Worm (Caenorhabditis elegans): ENCODE measurements around the gene F21D12.2.

The F21D12.2 gene

ce11 chrII:7279808-7280207 lies 37.8 kb upstream of the F21D12.2 start:
- peak in 1 of 2 experiments; percentile 67 for TF ChIP-seq mdl-1 (tag; optimal IDR thresholded peaks at IDR 0.05)
- TF ChIP-seq egl-27 (tag; optimal IDR thresholded peaks at IDR 0.05) = no peak
- no peak for TF ChIP-seq ztf-11 (tag; optimal IDR thresholded peaks at IDR 0.05)
- no peak for TF ChIP-seq nhr-237 (tag; optimal IDR thresholded peaks at IDR 0.05)
- TF ChIP-seq aha-1 (tag) = no peak
- TF ChIP-seq F10B5.3 (tag; optimal IDR thresholded peaks at IDR 0.05) = no peak
- peak; percentile 38 for TF ChIP-seq hlh-30 (tag; optimal IDR thresholded peaks at IDR 0.05; ENCODE audit: insufficient read depth)
- TF ChIP-seq F26F4.8 (GFP tag; conservative IDR thresholded peaks at IDR 0.05) = no peak
- peak in 1 of 2 experiments; percentile 63 for TF ChIP-seq unc-62 (GFP tag; optimal IDR thresholded peaks at IDR 0.05 in 1 of 2)
- no peak for TF ChIP-seq unc-62 (tag; optimal IDR thresholded peaks at IDR 0.05)
- TF ChIP-seq daf-8 (GFP tag; IDR thresholded peaks at IDR 0.05) = no peak
- TF ChIP-seq nhr-42 (GFP tag; IDR thresholded peaks at IDR 0.05) = no peak
- TF ChIP-seq skn-1 (tag; optimal IDR thresholded peaks at IDR 0.05) = no peak
- TF ChIP-seq dve-1 (tag; optimal IDR thresholded peaks at IDR 0.05; ENCODE audit: insufficient read depth) = no peak
- peak; percentile 73 for TF ChIP-seq nhr-28 (tag; optimal IDR thresholded peaks at IDR 0.05)
- peak; percentile 51 for TF ChIP-seq hlh-11 (tag; optimal IDR thresholded peaks at IDR 0.05)
- TF ChIP-seq snpc-4 (tag; optimal IDR thresholded peaks at IDR 0.05) = no peak
- no peak for TF ChIP-seq lin-39 (tag; optimal IDR thresholded peaks at IDR 0.05)
- no peak for TF ChIP-seq daf-12 (tag; optimal IDR thresholded peaks at IDR 0.05)
- TF ChIP-seq saeg-2 (GFP tag; IDR thresholded peaks at IDR 0.05) = no peak
- TF ChIP-seq ces-1 (GFP tag; optimal IDR thresholded peaks at IDR 0.05) = no peak

ce11 chrII:7280584-7280983 lies 37.0 kb upstream of the F21D12.2 start:
- TF ChIP-seq hlh-11 (tag; optimal IDR thresholded peaks at IDR 0.05) (peak; percentile 36), mdl-1 (tag; optimal IDR thresholded peaks at IDR 0.05) (peak in 1 of 2 experiments; percentile 38), dmd-6 (GFP tag; IDR thresholded peaks at IDR 0.05) (peak; percentile 65), R02D3.7 (tag; optimal IDR thresholded peaks at IDR 0.05) (no peak), nhr-102 (tag; optimal IDR thresholded peaks at IDR 0.05) (no peak), daf-16 (GFP tag; optimal IDR thresholded peaks at IDR 0.05) (no peak), daf-16 (tag; optimal IDR thresholded peaks at IDR 0.05) (peak; percentile 3), jun-1 (tag; optimal IDR thresholded peaks at IDR 0.05) (no peak), unc-62 (GFP tag; optimal IDR thresholded peaks at IDR 0.05 in 1 of 2) (peak in 1 of 2 experiments; percentile 59), unc-62 (tag; optimal IDR thresholded peaks at IDR 0.05) (no peak), dpl-1 (GFP tag; optimal IDR thresholded peaks at IDR 0.05) (no peak), mxl-3 (GFP tag; optimal IDR thresholded peaks at IDR 0.05) (peak; percentile 29), hlh-30 (tag; optimal IDR thresholded peaks at IDR 0.05; ENCODE audit: insufficient read depth) (peak; percentile 46), nhr-28 (tag; optimal IDR thresholded peaks at IDR 0.05) (peak; percentile 82), pqm-1 (tag; optimal IDR thresholded peaks at IDR 0.05) (peak; percentile 21), nhr-48 (tag; optimal IDR thresholded peaks at IDR 0.05) (no peak)

ce11 chrII:7283063-7283462 lies 34.5 kb upstream of the F21D12.2 start:
- TF ChIP-seq gei-8 (GFP tag; optimal IDR thresholded peaks at IDR 0.05) (no peak), aha-1 (tag) (peak; percentile 84)

ce11 chrII:7287140-7287539 lies 30.4 kb upstream of the F21D12.2 start:
- TF ChIP-seq nhr-237 (tag; optimal IDR thresholded peaks at IDR 0.05) (no peak), mdt-29 (GFP tag; IDR thresholded peaks at IDR 0.05) (no peak), dve-1 (tag; optimal IDR thresholded peaks at IDR 0.05; ENCODE audit: insufficient read depth) (no peak), unc-39 (tag; optimal IDR thresholded peaks at IDR 0.05) (no peak), tag-97 (GFP tag; IDR thresholded peaks at IDR 0.05) (no peak), R02D3.7 (tag; optimal IDR thresholded peaks at IDR 0.05) (no peak), Y48G9A.11 (GFP tag; IDR thresholded peaks at IDR 0.05) (no peak), nhr-102 (tag; optimal IDR thresholded peaks at IDR 0.05) (no peak), arid-1 (GFP tag; conservative IDR thresholded peaks at IDR 0.05) (no peak), egl-27 (tag; optimal IDR thresholded peaks at IDR 0.05) (no peak), lin-29 (GFP tag; IDR thresholded peaks at IDR 0.05) (no peak), set-16 (GFP tag; IDR thresholded peaks at IDR 0.05) (no peak), duxl-1 (tag; optimal IDR thresholded peaks at IDR 0.05; ENCODE audit: poor library complexity) (no peak), ZK546.5 (tag; optimal IDR thresholded peaks at IDR 0.05) (no peak), zfp-2 (tag; optimal IDR thresholded peaks at IDR 0.05) (no peak), ctbp-1 (GFP tag; IDR thresholded peaks at IDR 0.05) (no peak), lim-7 (GFP tag; IDR thresholded peaks at IDR 0.05) (no peak), madf-5 (GFP tag; IDR thresholded peaks at IDR 0.05) (no peak), tra-1 (GFP tag; IDR thresholded peaks at IDR 0.05) (peak; percentile 71; the same call in 1 of the 2 replicates), zfp-3 (GFP tag; conservative IDR thresholded peaks at IDR 0.05) (no peak)
